Worm (Caenorhabditis elegans) whole organism, L1 larva: ENCODE results near the gene casy-1.

Experiments used
- C16A3.4 ChIP-seq: fragments of 150-350 bp; optimal IDR thresholded peaks from 2 replicates; lab custom pipeline; 2014; ENCODE audit warnings: missing biosample characterization, missing genetic modification characterization
- C34B4.2 ChIP-seq: sonication (generic microtip); optimal IDR thresholded peaks from 2 replicates; lab custom pipeline; 2017; ENCODE audit warnings: mild to moderate bottlenecking, missing genetic modification characterization, missing compliant biosample characterization
- F16B12.6 ChIP-seq: fragments of 150-350 bp; optimal IDR thresholded peaks from 2 replicates; lab custom pipeline; 2014; ENCODE audit warnings: missing biosample characterization, missing genetic modification characterization
- blmp-1 ChIP-seq: fragments of 150-350 bp; optimal IDR thresholded peaks from 2 replicates; lab custom pipeline; 2014; ENCODE audit warnings: missing biosample characterization, missing genetic modification characterization
- ceh-63 ChIP-seq: fragments of 200-800 bp; sonication (Bioruptor generic); optimal IDR thresholded peaks from 2 replicates; lab custom pipeline; 2018; ENCODE audit warnings: mild to moderate bottlenecking, missing genetic modification characterization, missing compliant biosample characterization
- ceh-82 ChIP-seq, 3 experiments: fragments of 150-350 bp in 1 of 3; sonication (generic microtip) in 2 of 3; optimal IDR thresholded peaks; 2 replicates each; lab custom pipeline; 2014 to 2017; ENCODE audit warnings: missing biosample characterization in 3 of 3, missing genetic modification characterization in 3 of 3
- ceh-88 ChIP-seq: fragments of 200-800 bp; sonication (Bioruptor generic); IDR thresholded peaks from 2 replicates; pipeline ENCODE4 v1.3.6; 2022; ENCODE audit warnings: missing genetic modification characterization, missing compliant biosample characterization
- ceh-90 ChIP-seq: sonication (generic microtip); optimal IDR thresholded peaks from 2 replicates; lab custom pipeline; 2016; ENCODE audit warnings: missing genetic modification characterization, missing compliant biosample characterization
- ces-1 ChIP-seq: fragments of 150-350 bp; optimal IDR thresholded peaks from 2 replicates; lab custom pipeline; 2014; ENCODE audit warnings: missing biosample characterization, missing genetic modification reagents, missing genetic modification characterization
- efl-1 ChIP-seq, 4 experiments: fragments of 150-350 bp; optimal IDR thresholded peaks in 3 of 4; peaks in 1 of 4; 1 replicate in 1 of 4; 2 replicates in 3 of 4; lab custom pipeline; 2014; ENCODE audit warnings: missing biosample characterization in 2 of 4, missing genetic modification characterization in 2 of 4, missing genetic modification reagents in 2 of 4
- fkh-4 ChIP-seq: sonication (generic microtip); optimal IDR thresholded peaks from 2 replicates; lab custom pipeline; 2016; ENCODE audit warnings: missing compliant biosample characterization, missing genetic modification characterization, borderline replicate concordance
- fkh-8 ChIP-seq: sonication (generic microtip); optimal IDR thresholded peaks from 2 replicates; lab custom pipeline; 2016; ENCODE audit warnings: mild to moderate bottlenecking, missing genetic modification characterization, missing compliant biosample characterization
- hlh-17 ChIP-seq: fragments of 200-800 bp; sonication (Bioruptor generic); optimal IDR thresholded peaks from 2 replicates; lab custom pipeline; 2018; ENCODE audit warnings: missing genetic modification characterization, mild to moderate bottlenecking, missing compliant biosample characterization, moderate library complexity, borderline replicate concordance
- hpl-2 ChIP-seq: fragments of 150-350 bp; optimal IDR thresholded peaks from 2 replicates; lab custom pipeline; 2014; ENCODE audit warnings: missing biosample characterization, missing genetic modification reagents, missing genetic modification characterization
- isw-1 ChIP-seq: fragments of 200-800 bp; sonication (Bioruptor generic); IDR thresholded peaks from 2 replicates; pipeline ENCODE4 v1.3.6; 2022; ENCODE audit warnings: missing genetic modification characterization, missing compliant biosample characterization
- lin-14 ChIP-seq: fragments of 200-800 bp; sonication (Bioruptor generic); optimal IDR thresholded peaks from 2 replicates; lab custom pipeline; 2018; ENCODE audit warnings: mild to moderate bottlenecking, missing genetic modification characterization, moderate library complexity, missing compliant biosample characterization
- lin-15B ChIP-seq: fragments of 150-350 bp; sonication (generic microtip); optimal IDR thresholded peaks from 3 replicates; lab custom pipeline; 2014; ENCODE audit warnings: missing biosample characterization, missing genetic modification characterization
- lin-35 ChIP-seq, 2 experiments: fragments of 150-350 bp; optimal IDR thresholded peaks; 2 replicates each; lab custom pipeline; 2014; ENCODE audit warnings: missing biosample characterization in 2 of 2, missing genetic modification characterization in 2 of 2, missing genetic modification reagents in 2 of 2
- lir-3 ChIP-seq: sonication (generic microtip); optimal IDR thresholded peaks from 2 replicates; lab custom pipeline; 2016; ENCODE audit warnings: mild to moderate bottlenecking, missing genetic modification characterization, moderate library complexity, missing compliant biosample characterization; ENCODE audit not compliant: poor library complexity
- mdl-1 ChIP-seq, 2 experiments: fragments of 150-350 bp; optimal IDR thresholded peaks; 2 replicates each; lab custom pipeline; 2014 to 2017; ENCODE audit warnings: missing biosample characterization in 2 of 2, missing genetic modification characterization in 2 of 2, inconsistent platforms in 1 of 2
- mef-2 ChIP-seq: fragments of 150-350 bp; optimal IDR thresholded peaks from 2 replicates; lab custom pipeline; 2014; ENCODE audit warnings: missing biosample characterization, missing genetic modification characterization
- mep-1 ChIP-seq: fragments of 150-350 bp; optimal IDR thresholded peaks from 2 replicates; lab custom pipeline; 2014; ENCODE audit warnings: missing biosample characterization, missing genetic modification characterization
- nhr-19 ChIP-seq: fragments of 200-800 bp; sonication (Bioruptor generic); conservative IDR thresholded peaks from 2 replicates; pipeline ENCODE4 v1.3.6; 2022; ENCODE audit warnings: missing genetic modification characterization, missing compliant biosample characterization
- nhr-20 ChIP-seq: sonication (generic microtip); optimal IDR thresholded peaks from 2 replicates; lab custom pipeline; 2016; ENCODE audit warnings: mild to moderate bottlenecking, missing genetic modification characterization, missing compliant biosample characterization
- nhr-237 ChIP-seq: fragments of 150-350 bp; optimal IDR thresholded peaks from 2 replicates; lab custom pipeline; 2014; ENCODE audit warnings: missing biosample characterization, missing genetic modification characterization
- nhr-71 ChIP-seq: sonication (generic microtip); optimal IDR thresholded peaks from 2 replicates; lab custom pipeline; 2016; ENCODE audit warnings: mild to moderate bottlenecking, missing genetic modification characterization, moderate library complexity, missing compliant biosample characterization
- nhr-76 ChIP-seq: sonication (generic microtip); optimal IDR thresholded peaks from 2 replicates; lab custom pipeline; 2017; ENCODE audit warnings: missing biosample characterization, missing genetic modification characterization
- nhr-77 ChIP-seq: fragments of 150-350 bp; optimal IDR thresholded peaks from 2 replicates; lab custom pipeline; 2014; ENCODE audit warnings: missing biosample characterization, missing genetic modification characterization
- nhr-85 ChIP-seq: sonication (generic microtip); peaks from one replicate; lab custom pipeline; 2016; ENCODE audit warnings: missing genetic modification characterization, inconsistent platforms, missing compliant biosample characterization
- pax-3 ChIP-seq: fragments of 200-800 bp; sonication (Bioruptor generic); optimal IDR thresholded peaks from 2 replicates; lab custom pipeline; 2018; ENCODE audit warnings: mild to moderate bottlenecking, missing genetic modification characterization, moderate library complexity, missing compliant biosample characterization
- skn-1 ChIP-seq: fragments of 150-350 bp; optimal IDR thresholded peaks from 2 replicates; lab custom pipeline; 2014; ENCODE audit warnings: missing biosample characterization, missing genetic modification characterization
- sox-4 ChIP-seq: sonication (generic microtip); optimal IDR thresholded peaks from 2 replicates; lab custom pipeline; 2016; ENCODE audit warnings: missing genetic modification characterization, missing compliant biosample characterization
- sup-37 ChIP-seq: fragments of 200-800 bp; sonication (Bioruptor generic); optimal IDR thresholded peaks from 2 replicates; lab custom pipeline; 2018; ENCODE audit warnings: mild to moderate bottlenecking, missing genetic modification characterization, missing compliant biosample characterization
- swsn-7 ChIP-seq: sonication (generic microtip); optimal IDR thresholded peaks from 2 replicates; lab custom pipeline; 2016; ENCODE audit warnings: missing genetic modification characterization, missing compliant biosample characterization
- tbx-2 ChIP-seq: sonication (generic microtip); optimal IDR thresholded peaks from 2 replicates; lab custom pipeline; 2016; ENCODE audit warnings: missing genetic modification characterization, missing compliant biosample characterization
- tlp-1 ChIP-seq: fragments of 150-350 bp; optimal IDR thresholded peaks from 2 replicates; lab custom pipeline; 2014; ENCODE audit warnings: missing biosample characterization, missing genetic modification characterization
- unc-86 ChIP-seq: sonication (generic microtip); optimal IDR thresholded peaks from 2 replicates; lab custom pipeline; 2016; ENCODE audit warnings: missing genetic modification characterization, missing compliant biosample characterization
- xbp-1 ChIP-seq: sonication (generic microtip); optimal IDR thresholded peaks from 2 replicates; lab custom pipeline; 2016; ENCODE audit warnings: missing genetic modification characterization, missing compliant biosample characterization
- zag-1 ChIP-seq: fragments of 150-350 bp; optimal IDR thresholded peaks from 2 replicates; lab custom pipeline; 2014; ENCODE audit warnings: missing biosample characterization, missing genetic modification characterization
- zip-4 ChIP-seq: fragments of 200-800 bp; sonication (Bioruptor generic); optimal IDR thresholded peaks from 2 replicates; lab custom pipeline; 2018; ENCODE audit warnings: mild to moderate bottlenecking, missing genetic modification characterization, moderate library complexity, missing compliant biosample characterization

Gene casy-1

DNA sequence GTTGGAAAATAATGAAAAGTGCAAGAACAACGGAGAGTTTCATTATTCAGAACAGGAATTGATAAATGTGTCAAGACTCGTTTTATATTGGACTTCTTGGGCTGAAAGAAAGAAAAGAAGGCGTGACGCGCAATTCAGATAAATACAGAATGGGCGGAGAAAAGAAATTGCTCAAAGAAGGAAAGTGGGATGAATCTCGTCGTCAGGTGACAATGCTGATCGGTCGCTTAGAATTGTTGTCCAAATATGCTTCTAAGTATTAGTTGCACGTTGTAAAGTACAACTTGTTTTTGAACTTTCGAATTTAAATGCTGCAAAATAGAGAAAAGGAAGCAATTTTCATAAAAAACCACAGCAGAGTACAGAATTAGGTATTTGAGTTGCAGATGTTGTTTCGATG, 34.2 kb upstream of the casy-1 start, which contains the start of gene ins-3:
TSS of gene ins-3 (minus strand) at position 101 of the 400 bp plus-strand sequence.
- TF ChIP-seq ces-1 (GFP tag; lab: Kevin White, UChicago) (no peak), nhr-77 (tag; lab: Kevin White, UChicago) (no peak), F16B12.6 (tag; lab: Kevin White, UChicago) (no peak), ceh-88 (no peak), pax-3 (tag; lab: Kevin White, UChicago) (peak; percentile 14), mdl-1 (tag; optimal IDR thresholded peaks at IDR 0.05; lab: Kevin White, UChicago) (no peak), unc-86 (tag; lab: Kevin White, UChicago) (no peak), nhr-20 (no peak), fkh-8 (peak; percentile 65), C16A3.4 (tag; lab: Kevin White, UChicago) (no peak), nhr-71 (tag; lab: Kevin White, UChicago) (peak; percentile 38)

DNA sequence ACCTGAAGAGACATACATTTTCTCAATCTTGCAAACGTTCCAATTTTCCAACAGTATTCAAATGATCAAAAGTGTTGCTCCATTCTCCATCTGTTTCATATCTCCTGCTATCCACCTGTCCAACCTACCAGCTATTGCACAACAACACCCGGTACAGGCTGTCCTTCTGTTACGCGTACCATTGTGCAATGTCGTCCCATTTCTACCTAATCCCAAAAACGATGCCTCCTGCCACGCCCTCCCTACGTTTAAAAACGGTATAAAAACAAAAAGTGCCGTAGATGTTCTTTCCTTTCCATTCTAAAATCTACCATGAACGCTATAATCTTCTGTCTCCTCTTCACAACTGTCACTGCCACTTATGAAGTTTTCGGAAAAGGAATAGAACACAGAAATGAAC, 31.7 kb upstream of the casy-1 start, which contains the start of gene ins-2:
TSS of gene ins-2 (plus strand) at position 301 of the 400 bp plus-strand sequence.
- no peak for TF ChIP-seq lin-35 (GFP tag; optimal IDR thresholded peaks at IDR 0.05; lab: Kevin White, UChicago)
- no peak for TF ChIP-seq ceh-82 (tag; optimal IDR thresholded peaks at IDR 0.05; lab: Kevin White, UChicago)
- no peak for TF ChIP-seq ceh-90 (tag; lab: Kevin White, UChicago)
- no peak for TF ChIP-seq sup-37 (GFP tag; lab: Kevin White, UChicago)
- no peak for TF ChIP-seq ceh-63
- TF ChIP-seq nhr-19 (GFP tag; lab: Robert Waterston, UW) = no peak
- TF ChIP-seq nhr-20 = no peak
- no peak for TF ChIP-seq xbp-1 (tag; lab: Kevin White, UChicago)
- no peak for TF ChIP-seq F16B12.6 (tag; lab: Kevin White, UChicago)
- no peak for TF ChIP-seq tlp-1 (tag; lab: Kevin White, UChicago)

DNA sequence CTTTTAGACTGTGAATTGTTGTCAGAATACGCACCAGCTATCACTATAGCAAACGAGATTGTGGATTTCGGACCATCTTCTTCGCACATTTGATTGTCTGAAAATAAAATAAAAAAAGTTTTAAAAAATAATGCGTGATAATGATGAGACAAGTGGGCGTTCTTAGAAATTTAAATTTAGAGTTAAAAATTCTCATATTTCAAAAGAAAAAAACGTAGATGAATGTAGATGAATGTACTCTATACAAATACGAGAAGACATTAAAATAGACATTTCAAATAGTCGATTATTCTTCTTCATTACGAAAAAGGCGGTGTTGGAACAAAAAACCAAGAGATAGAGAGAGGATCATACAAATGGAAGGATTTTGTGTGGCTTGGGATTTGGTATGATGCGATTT, 18.4 kb upstream of the casy-1 start, which contains the start of gene B0034.5:
TSS of gene B0034.5 (minus strand) at position 101 of the 400 bp plus-strand sequence.
- TF ChIP-seq efl-1 (optimal IDR thresholded peaks at IDR 0.05; lab: Kevin White, UChicago) (no peak), efl-1 (GFP tag; optimal IDR thresholded peaks at IDR 0.05 in 1 of 2; lab: Kevin White, UChicago) (no peak), mdl-1 (tag; optimal IDR thresholded peaks at IDR 0.05; lab: Kevin White, UChicago) (no peak), lin-14 (GFP tag; lab: Kevin White, UChicago) (no peak), sup-37 (GFP tag; lab: Kevin White, UChicago) (no peak), nhr-20 (no peak), C34B4.2 (tag; lab: Kevin White, UChicago) (no peak), mep-1 (no peak), swsn-7 (no peak), hpl-2 (GFP tag; lab: Kevin White, UChicago) (no peak), sox-4 (tag; lab: Kevin White, UChicago) (no peak), lir-3 (tag; lab: Kevin White, UChicago) (no peak), nhr-19 (GFP tag; lab: Robert Waterston, UW) (no peak), mef-2 (no peak)

DNA sequence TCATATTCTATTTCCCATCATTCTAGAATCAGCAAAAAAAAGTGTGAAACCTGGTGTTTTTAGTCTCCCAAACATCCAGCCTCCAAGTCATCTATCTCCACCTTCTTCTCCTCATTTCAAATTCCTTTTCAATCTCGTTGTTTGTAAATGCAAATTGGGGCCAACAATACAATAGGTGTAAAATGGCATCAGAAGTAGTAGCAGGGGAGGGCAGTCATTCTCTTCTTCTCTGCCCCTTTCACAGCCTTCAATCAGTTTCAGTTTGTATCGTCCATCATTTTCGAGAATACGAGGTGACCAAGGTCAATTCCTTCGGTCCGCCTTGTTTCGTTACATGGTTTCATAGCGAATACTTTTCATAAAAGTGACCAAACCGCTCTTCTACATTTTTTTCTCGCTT, 12.8 kb upstream of the casy-1 start, which contains the start of gene B0034.4:
TSS of gene B0034.4 (minus strand) at position 229 of the 400 bp plus-strand sequence.
- TF ChIP-seq lin-14 (GFP tag; lab: Kevin White, UChicago) (peak; percentile 14), nhr-85 (tag; lab: Kevin White, UChicago) (no peak), nhr-237 (tag; lab: Kevin White, UChicago) (no peak)

DNA sequence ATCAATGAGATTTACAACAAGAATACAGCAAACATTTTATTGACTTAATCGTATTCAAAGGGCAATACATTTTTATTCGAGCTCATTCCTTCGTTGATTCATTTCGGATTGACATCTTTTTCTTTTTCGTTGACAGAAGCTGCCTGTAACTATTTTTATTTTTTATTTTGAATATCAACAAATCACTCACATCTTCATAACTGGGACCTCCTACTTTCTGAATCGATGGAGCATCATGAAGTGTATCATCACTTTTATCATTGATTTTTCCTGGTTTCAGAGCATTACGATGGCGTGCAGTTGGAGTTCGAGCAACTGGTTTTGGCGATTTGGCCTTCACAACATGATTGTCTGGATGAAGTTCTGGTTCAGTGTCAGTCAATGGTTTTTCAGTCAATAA, 11.6 kb upstream of the casy-1 start, which contains the start of gene B0034.1:
TSS of gene B0034.1 (plus strand) at position 301 of the 400 bp plus-strand sequence.
- no peak for TF ChIP-seq zag-1 (tag; lab: Kevin White, UChicago)

DNA sequence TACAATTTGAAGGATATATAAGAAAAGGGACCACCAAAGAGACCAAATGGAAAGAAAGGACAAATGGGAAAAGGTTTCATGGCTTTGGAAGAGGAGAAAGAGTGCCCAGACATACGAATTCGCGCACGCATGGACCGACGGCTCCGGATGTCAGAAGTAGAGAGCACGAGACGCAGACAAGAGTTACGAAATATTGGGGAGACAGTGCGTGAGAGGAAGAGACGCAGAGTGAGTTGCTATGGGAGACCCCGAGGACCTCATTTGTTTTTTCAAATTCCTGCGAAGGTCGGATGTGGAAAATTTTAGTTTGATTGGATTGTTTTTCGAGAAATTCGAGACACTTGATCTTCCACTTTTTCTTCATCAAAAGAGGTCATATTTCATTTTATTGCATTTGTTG, 10.2 kb upstream of the casy-1 start:
- TF ChIP-seq nhr-71 (tag; lab: Kevin White, UChicago) (peak; percentile 64), efl-1 (optimal IDR thresholded peaks at IDR 0.05; lab: Kevin White, UChicago) (peak; percentile 20 to 53), efl-1 (GFP tag; optimal IDR thresholded peaks at IDR 0.05 in 1 of 2; lab: Kevin White, UChicago) (peak in 1 of 2 experiments; percentile 80), nhr-20 (no peak), isw-1 (GFP tag; lab: Robert Waterston, UW) (peak; percentile 57), blmp-1 (tag; lab: Kevin White, UChicago) (no peak), pax-3 (tag; lab: Kevin White, UChicago) (no peak), lin-35 (GFP tag; optimal IDR thresholded peaks at IDR 0.05; lab: Kevin White, UChicago) (peak in 1 of 2 experiments; percentile 5), nhr-76 (tag; lab: Kevin White, UChicago) (no peak), tbx-2 (tag; lab: Kevin White, UChicago) (peak; percentile 35), nhr-237 (tag; lab: Kevin White, UChicago) (no peak), zip-4 (GFP tag; lab: Kevin White, UChicago) (peak; percentile 74), fkh-4 (tag; lab: Kevin White, UChicago) (no peak), hlh-17 (GFP tag; lab: Kevin White, UChicago) (no peak), skn-1 (peak; percentile 53), lin-15B (no peak), fkh-8 (peak; percentile 93), ceh-82 (tag; optimal IDR thresholded peaks at IDR 0.05; lab: Kevin White, UChicago) (peak; percentile 23 to 73 (median 51)), unc-86 (tag; lab: Kevin White, UChicago) (peak; percentile 48)
